ENCODE assay signal across 1 fruit fly cellular context in genomic region chr3R:14674762-14675161, dm6.
A peak's percentile ranks its signal among the peaks of the same experiment; 100 is the strongest.
TF ChIP-seq lines count a peak whose summit lies in the region.

No protein-coding gene starts in this region.

TF ChIP-seq in whole organism, embryonic, 481 proteins besides CTCF, POLR2A, EP300 and RAD21 (continued from another document):
- TF ChIP-seq gro (GFP tag; optimal IDR thresholded peaks at IDR 0.05; lab: Kevin White, UChicago) (no peak), CG12391 (tag; optimal IDR thresholded peaks at IDR 0.05; lab: Kevin White, UChicago) (peak; percentile 78), Chrac-16 (GFP tag; optimal IDR thresholded peaks at IDR 0.05; lab: Kevin White, UChicago) (peak; percentile 60), CG4854 (GFP tag; optimal IDR thresholded peaks at IDR 0.05; lab: Kevin White, UChicago) (peak; percentile 34), CG12071 (GFP tag; optimal IDR thresholded peaks at IDR 0.05; lab: Kevin White, UChicago) (no peak), CG17361 (GFP tag; IDR thresholded peaks at IDR 0.05; lab: Robert Waterston, UW) (peak; percentile 75), amos (GFP tag; IDR thresholded peaks at IDR 0.05; lab: Robert Waterston, UW; ENCODE audit: partially characterized antibody) (no peak), ftz-f1 (GFP tag; optimal IDR thresholded peaks at IDR 0.05; lab: Kevin White, UChicago) (no peak), Dip3 (GFP tag; optimal IDR thresholded peaks at IDR 0.05; lab: Kevin White, UChicago) (no peak), unc-4 (GFP tag; IDR thresholded peaks at IDR 0.05; lab: Robert Waterston, UW; ENCODE audit: partially characterized antibody) (no peak), otp (GFP tag; IDR thresholded peaks at IDR 0.05; lab: Robert Waterston, UW) (peak; percentile 73), Dbx (GFP tag; IDR thresholded peaks at IDR 0.05; lab: Robert Waterston, UW) (no peak), CG10431 (GFP tag; optimal IDR thresholded peaks at IDR 0.05; lab: Kevin White, UChicago) (no peak), CG9727 (GFP tag; optimal IDR thresholded peaks at IDR 0.05; lab: Kevin White, UChicago) (peak; percentile 91), CG12744 (GFP tag; optimal IDR thresholded peaks at IDR 0.05; lab: Kevin White, UChicago) (peak; percentile 20), Oli (tag; optimal IDR thresholded peaks at IDR 0.05; lab: Kevin White, UChicago) (peak; percentile 62), Sin3A (optimal IDR thresholded peaks at IDR 0.05; lab: Kevin White, UChicago) (no peak), slbo (GFP tag; IDR thresholded peaks at IDR 0.05; lab: Robert Waterston, UW) (no peak), CG3281 (GFP tag; optimal IDR thresholded peaks at IDR 0.05; lab: Kevin White, UChicago) (no peak), Meics (GFP tag; optimal IDR thresholded peaks at IDR 0.05; lab: Kevin White, UChicago) (no peak), CG13624 (GFP tag; optimal IDR thresholded peaks at IDR 0.05; lab: Kevin White, UChicago) (no peak)
TF ChIP-seq in whole organism, embryonic: peak in this region for 222.
